Worm (Caenorhabditis elegans): ENCODE measurements around the gene npr-25.

DNA sequence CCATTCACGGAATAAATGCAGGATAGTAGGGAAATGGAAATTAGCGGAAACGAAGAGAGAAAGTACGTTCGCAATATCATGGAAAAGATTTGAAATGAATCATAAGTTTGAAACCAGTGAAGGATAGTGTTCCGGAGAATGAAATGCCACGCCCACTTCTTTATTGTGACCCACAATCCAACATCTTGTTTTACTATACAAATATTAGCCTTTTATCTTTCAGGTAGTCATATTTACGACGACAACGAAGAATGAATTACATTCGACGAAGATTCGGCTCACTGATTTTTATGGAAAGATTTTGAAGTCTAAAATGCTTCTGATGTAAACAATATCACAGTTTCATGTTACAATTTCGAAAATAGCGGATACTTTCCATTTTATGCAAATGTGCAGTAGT lies 36.0 kb downstream of the npr-25 start, which contains the start of gene cutl-18:
- no peak for TF ChIP-seq unc-39 (tag; optimal IDR thresholded peaks at IDR 0.05)
- no peak for TF ChIP-seq skn-1 (tag; optimal IDR thresholded peaks at IDR 0.05)
- no peak for TF ChIP-seq snpc-4 (tag; optimal IDR thresholded peaks at IDR 0.05)
- TF ChIP-seq R02D3.7 (tag; optimal IDR thresholded peaks at IDR 0.05): no peak
- no peak for TF ChIP-seq ama-1 (optimal IDR thresholded peaks at IDR 0.05)
- no peak for TF ChIP-seq nhr-237 (tag; optimal IDR thresholded peaks at IDR 0.05)
- no peak for TF ChIP-seq nhr-10 (tag; optimal IDR thresholded peaks at IDR 0.05)
- TF ChIP-seq unc-55 (GFP tag; optimal IDR thresholded peaks at IDR 0.05): no peak
- no peak for TF ChIP-seq nhr-23 (tag; optimal IDR thresholded peaks at IDR 0.05)
- TF ChIP-seq gmeb-1 (tag; optimal IDR thresholded peaks at IDR 0.05): no peak
- TF ChIP-seq nhr-77 (tag; optimal IDR thresholded peaks at IDR 0.05): no peak
- no peak for TF ChIP-seq ztf-11 (tag; optimal IDR thresholded peaks at IDR 0.05)
- TF ChIP-seq ztf-1 (GFP tag; conservative IDR thresholded peaks at IDR 0.05): no peak
- TF ChIP-seq lin-11 (tag; optimal IDR thresholded peaks at IDR 0.05): no peak

Data from whole organism, L2 larva.